Worm (Caenorhabditis elegans): Measurements from ENCODE around the gene H40L08.2.

Gene H40L08.2

ce11 chrX:15092775-15093386 is 15.3 kb upstream of the H40L08.2 start:
- TF ChIP-seq tbx-11 (GFP tag; IDR thresholded peaks at IDR 0.05): no peak
- no peak for TF ChIP-seq sea-1 (GFP tag; conservative IDR thresholded peaks at IDR 0.05)

- no peak for TF ChIP-seq ceh-13 (GFP tag; optimal IDR thresholded peaks at IDR 0.05)
- TF ChIP-seq aly-1 (tag; optimal IDR thresholded peaks at IDR 0.05): no peak
Observed at ce11 chrX:15089123-15089522, 11.6 kb upstream of the H40L08.2 start, which contains the start of gene flr-4. flr-4 (plus strand) TSS chrX:15089397.

- TF ChIP-seq B0310.2 (tag; optimal IDR thresholded peaks at IDR 0.05) (no peak), ceh-13 (GFP tag; optimal IDR thresholded peaks at IDR 0.05) (no peak), aly-1 (tag; optimal IDR thresholded peaks at IDR 0.05) (no peak), hmg-4 (GFP tag; optimal IDR thresholded peaks at IDR 0.05) (no peak), ama-1 (optimal IDR thresholded peaks at IDR 0.05) (no peak), hnd-1 (tag; optimal IDR thresholded peaks at IDR 0.05) (no peak)
Observed at ce11 chrX:15087752-15088151, 10.2 kb upstream of the H40L08.2 start.

ce11 chrX:15084395-15084794 is 6.9 kb upstream of the H40L08.2 start, which contains the start of gene F09B12.5:
F09B12.5 (plus strand) TSS chrX:15084695.
- TF ChIP-seq hmg-4 (GFP tag; optimal IDR thresholded peaks at IDR 0.05): no peak
- TF ChIP-seq ama-1 (optimal IDR thresholded peaks at IDR 0.05): no peak
- no peak for TF ChIP-seq ceh-36 (tag; optimal IDR thresholded peaks at IDR 0.05)
- TF ChIP-seq pes-1 (GFP tag; IDR thresholded peaks at IDR 0.05): no peak
- no peak for TF ChIP-seq hnd-1 (tag; optimal IDR thresholded peaks at IDR 0.05)

ce11 chrX:15083795-15084194 is 6.3 kb upstream of the H40L08.2 start, which contains the start of gene H40L08.1:
H40L08.1 (minus strand) TSS chrX:15084086.
- TF ChIP-seq aly-1 (tag; optimal IDR thresholded peaks at IDR 0.05): no peak
- 0 out of 2 replicates have a peak, but pooled peaks have one; percentile 13 for TF ChIP-seq tbx-37 (GFP tag; conservative IDR thresholded peaks at IDR 0.05)

ce11 chrX:15081486-15081885 is 3.9 kb upstream of the H40L08.2 start:
- no peak for TF ChIP-seq F13C5.2 (tag; optimal IDR thresholded peaks at IDR 0.05)
- no peak for TF ChIP-seq flt-1 (GFP tag; IDR thresholded peaks at IDR 0.05)
- no peak for TF ChIP-seq ets-7 (tag; optimal IDR thresholded peaks at IDR 0.05)
- no peak for TF ChIP-seq scrt-1 (GFP tag; IDR thresholded peaks at IDR 0.05)
- TF ChIP-seq hnd-1 (tag; optimal IDR thresholded peaks at IDR 0.05): no peak
- no peak for TF ChIP-seq B0310.2 (tag; optimal IDR thresholded peaks at IDR 0.05)
- no peak for TF ChIP-seq hmbx-1 (tag; optimal IDR thresholded peaks at IDR 0.05)
- no peak for TF ChIP-seq tbx-11 (GFP tag; IDR thresholded peaks at IDR 0.05)
- TF ChIP-seq ceh-13 (GFP tag; optimal IDR thresholded peaks at IDR 0.05): no peak
- TF ChIP-seq tbx-37 (GFP tag; conservative IDR thresholded peaks at IDR 0.05): no peak
- TF ChIP-seq ama-1 (optimal IDR thresholded peaks at IDR 0.05): no peak
- no peak for TF ChIP-seq hmg-4 (GFP tag; optimal IDR thresholded peaks at IDR 0.05)

- TF ChIP-seq pes-1 (GFP tag; IDR thresholded peaks at IDR 0.05): no peak
- TF ChIP-seq tbx-37 (GFP tag; conservative IDR thresholded peaks at IDR 0.05): no peak
- TF ChIP-seq ceh-36 (tag; optimal IDR thresholded peaks at IDR 0.05): no peak
- TF ChIP-seq tra-4 (tag; optimal IDR thresholded peaks at IDR 0.05): no peak
- TF ChIP-seq F13C5.2 (tag; optimal IDR thresholded peaks at IDR 0.05): no peak
- no peak for TF ChIP-seq B0310.2 (tag; optimal IDR thresholded peaks at IDR 0.05)
- no peak for TF ChIP-seq hmbx-1 (tag; optimal IDR thresholded peaks at IDR 0.05)
- TF ChIP-seq scrt-1 (GFP tag; IDR thresholded peaks at IDR 0.05): no peak
- TF ChIP-seq flt-1 (GFP tag; IDR thresholded peaks at IDR 0.05): no peak
- no peak for TF ChIP-seq hmg-4 (GFP tag; optimal IDR thresholded peaks at IDR 0.05)
Observed at ce11 chrX:15079406-15079805, 1.9 kb upstream of the H40L08.2 start.

- TF ChIP-seq flt-1 (GFP tag; IDR thresholded peaks at IDR 0.05) (no peak), B0310.2 (tag; optimal IDR thresholded peaks at IDR 0.05) (no peak), tra-4 (tag; optimal IDR thresholded peaks at IDR 0.05) (no peak), F13C5.2 (tag; optimal IDR thresholded peaks at IDR 0.05) (no peak), pes-1 (GFP tag; IDR thresholded peaks at IDR 0.05) (no peak), tbx-37 (GFP tag; conservative IDR thresholded peaks at IDR 0.05) (no peak), sea-1 (GFP tag; conservative IDR thresholded peaks at IDR 0.05) (no peak), tbx-11 (GFP tag; IDR thresholded peaks at IDR 0.05) (no peak), hnd-1 (tag; optimal IDR thresholded peaks at IDR 0.05) (no peak), ets-7 (tag; optimal IDR thresholded peaks at IDR 0.05) (no peak), hmg-4 (GFP tag; optimal IDR thresholded peaks at IDR 0.05) (no peak), scrt-1 (GFP tag; IDR thresholded peaks at IDR 0.05) (no peak), ama-1 (optimal IDR thresholded peaks at IDR 0.05) (no peak), hmbx-1 (tag; optimal IDR thresholded peaks at IDR 0.05) (no peak), aly-1 (tag; optimal IDR thresholded peaks at IDR 0.05) (no peak), ceh-36 (tag; optimal IDR thresholded peaks at IDR 0.05) (no peak), ceh-13 (GFP tag; optimal IDR thresholded peaks at IDR 0.05) (no peak)
Observed at ce11 chrX:15078276-15078675, 732 bp upstream of the H40L08.2 start.

ce11 chrX:15076909-15077308 is 635 bp downstream of the H40L08.2 start:
- no peak for TF ChIP-seq flt-1 (GFP tag; IDR thresholded peaks at IDR 0.05)
